Worm (Caenorhabditis elegans): ENCODE data around the gene asna-1.

ce11 chrIII:8886309-8886708 lies 8.6 kb upstream of the asna-1 start:
- TF ChIP-seq flt-1 (GFP tag; IDR thresholded peaks at IDR 0.05) (no peak), ref-1 (GFP tag; conservative IDR thresholded peaks at IDR 0.05) (no peak), tab-1 (GFP tag; IDR thresholded peaks at IDR 0.05) (no peak), med-1 (GFP tag; optimal IDR thresholded peaks at IDR 0.05; ENCODE audit: insufficient read depth) (no peak), ztf-29 (GFP tag; IDR thresholded peaks at IDR 0.05) (no peak), ztf-23 (GFP tag; IDR thresholded peaks at IDR 0.05) (no peak)

All from whole organism, midembryonic.